Fruit fly (Drosophila melanogaster) whole organism, prepupa: ENCODE results near the gene hec.

Experiments
- CG16779 ChIP-seq: fragments of 200-800 bp; sonication (Bioruptor generic); optimal IDR thresholded peaks from 3 replicates; lab custom pipeline; 2017; ENCODE audit warnings: missing biosample characterization, mild to moderate bottlenecking, missing genetic modification characterization
- CG3032 ChIP-seq: fragments of 200-800 bp; optimal IDR thresholded peaks from 2 replicates; lab custom pipeline; 2019; ENCODE audit warnings: missing biosample characterization, mild to moderate bottlenecking, missing genetic modification characterization, moderate library complexity
- CG31627 ChIP-seq: fragments of 200-800 bp; sonication (Bioruptor generic); optimal IDR thresholded peaks from 3 replicates; lab custom pipeline; 2016; ENCODE audit warnings: missing biosample characterization, missing genetic modification characterization
- CG4318 ChIP-seq: fragments of 200-800 bp; sonication (Bioruptor generic); optimal IDR thresholded peaks from 3 replicates; lab custom pipeline; 2017; ENCODE audit warnings: missing biosample characterization, mild to moderate bottlenecking, missing genetic modification characterization
- Eip78C ChIP-seq: fragments of 200-800 bp; sonication (Bioruptor generic); peaks from one replicate; lab custom pipeline; 2016; ENCODE audit warnings: missing biosample characterization, missing genetic modification characterization
- Ets21C ChIP-seq: fragments of 200-800 bp; sonication (Bioruptor generic); optimal IDR thresholded peaks from 3 replicates; lab custom pipeline; 2016; ENCODE audit warnings: missing biosample characterization, missing genetic modification characterization
- Met ChIP-seq: fragments of 200-800 bp; sonication (Bioruptor generic); optimal IDR thresholded peaks from 3 replicates; lab custom pipeline; 2016; ENCODE audit warnings: missing biosample characterization, missing genetic modification characterization
- dsx ChIP-seq: fragments of 200-800 bp; optimal IDR thresholded peaks from 3 replicates; lab custom pipeline; 2019; ENCODE audit warnings: missing biosample characterization, mild to moderate bottlenecking, missing genetic modification characterization, moderate library complexity; ENCODE audit not compliant: poor library complexity, severe bottlenecking
- eg ChIP-seq: fragments of 200-800 bp; sonication (Bioruptor generic); IDR thresholded peaks from 3 replicates; pipeline ENCODE4 v1.3.6; 2022; ENCODE audit warnings: missing biosample characterization, missing genetic modification characterization
- fkh ChIP-seq: fragments of 200-800 bp; sonication (Bioruptor generic); optimal IDR thresholded peaks from 3 replicates; lab custom pipeline; 2017; ENCODE audit warnings: missing biosample characterization, mild to moderate bottlenecking, missing genetic modification characterization, moderate library complexity
- svp ChIP-seq: fragments of 200-800 bp; sonication (Bioruptor generic); peaks from one replicate; lab custom pipeline; 2016; ENCODE audit warnings: missing biosample characterization, missing genetic modification characterization

DNA sequence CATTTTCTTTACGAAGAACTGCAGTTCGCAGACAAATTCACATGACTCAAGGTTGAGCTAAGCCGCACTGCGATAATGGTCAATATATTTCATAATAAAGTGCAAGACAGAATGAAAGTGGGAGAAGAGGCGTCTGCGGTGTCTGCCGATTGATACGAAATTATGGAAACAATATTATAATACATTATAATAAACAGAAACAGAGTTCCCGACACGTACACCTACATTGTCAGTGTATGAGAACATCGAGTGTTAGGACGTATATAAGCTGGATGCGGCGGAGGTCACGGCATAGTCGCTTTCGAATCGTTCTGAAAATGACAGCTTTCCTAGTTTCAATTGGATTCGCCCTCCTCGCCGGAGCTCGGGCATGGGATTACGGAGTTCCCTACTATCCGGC lies 13.1 kb upstream of the hec start, which contains the start of gene CG15721:
- TF ChIP-seq Ets21C (GFP tag; lab: Kevin White, UChicago) = no peak
- no peak for TF ChIP-seq eg (GFP tag; lab: Robert Waterston, UW)
- no peak for TF ChIP-seq Eip78C (GFP tag; lab: Kevin White, UChicago)
- TF ChIP-seq CG3032 (tag; lab: Kevin White, UChicago) = no peak
- TF ChIP-seq Met = no peak
- no peak for TF ChIP-seq dsx (GFP tag; lab: Kevin White, UChicago)
- TF ChIP-seq CG16779 = no peak
- no peak for TF ChIP-seq CG4318 (GFP tag; lab: Kevin White, UChicago)
- no peak for TF ChIP-seq fkh (GFP tag; lab: Kevin White, UChicago)
- TF ChIP-seq CG31627 (GFP tag; lab: Kevin White, UChicago) = no peak
- TF ChIP-seq svp (GFP tag; lab: Kevin White, UChicago) = no peak
